Worm (Caenorhabditis elegans) whole organism, early embryonic: ENCODE measurements around the gene dylt-3.

Experiments used
- B0310.2 ChIP-seq: sonication (generic microtip); optimal IDR thresholded peaks from 2 replicates; lab custom pipeline; 2016; ENCODE audit warnings: mild to moderate bottlenecking, missing genetic modification characterization, missing compliant biosample characterization
- F13C5.2 ChIP-seq: sonication (generic microtip); optimal IDR thresholded peaks from 2 replicates; lab custom pipeline; 2017; ENCODE audit warnings: mild to moderate bottlenecking, missing genetic modification characterization, inconsistent platforms, missing compliant biosample characterization
- aly-1 ChIP-seq: sonication (generic microtip); optimal IDR thresholded peaks from 2 replicates; lab custom pipeline; 2016; ENCODE audit warnings: missing genetic modification characterization, missing compliant biosample characterization
- ama-1 ChIP-seq: fragments of 150-350 bp; optimal IDR thresholded peaks from 2 replicates; lab custom pipeline; 2014
- ceh-13 ChIP-seq: fragments of 200-800 bp; sonication (Bioruptor generic); optimal IDR thresholded peaks from 2 replicates; lab custom pipeline; 2018; ENCODE audit warnings: mild to moderate bottlenecking, missing genetic modification characterization, missing compliant biosample characterization
- ets-7 ChIP-seq: sonication (generic microtip); optimal IDR thresholded peaks from 2 replicates; lab custom pipeline; 2016; ENCODE audit warnings: missing genotype, missing genetic modification characterization, missing compliant biosample characterization
- flt-1 ChIP-seq: fragments of 200-800 bp; sonication (Bioruptor generic); IDR thresholded peaks from 2 replicates; pipeline ENCODE4 v1.3.6; 2022; ENCODE audit warnings: missing genetic modification characterization, missing compliant biosample characterization
- hmbx-1 ChIP-seq: sonication (generic microtip); optimal IDR thresholded peaks from 2 replicates; lab custom pipeline; 2016; ENCODE audit warnings: mild to moderate bottlenecking, missing genetic modification characterization, missing compliant biosample characterization
- hnd-1 ChIP-seq: sonication (generic microtip); optimal IDR thresholded peaks from 2 replicates; lab custom pipeline; 2016; ENCODE audit warnings: missing genetic modification characterization, missing compliant biosample characterization
- sea-1 ChIP-seq: fragments of 200-800 bp; sonication (Bioruptor generic); conservative IDR thresholded peaks from 2 replicates; pipeline ENCODE4 v1.3.6; 2022; ENCODE audit warnings: missing genetic modification characterization, missing compliant biosample characterization
- tbx-11 ChIP-seq: fragments of 200-800 bp; sonication (Bioruptor generic); IDR thresholded peaks from 2 replicates; pipeline ENCODE4 v1.3.6; 2022; ENCODE audit warnings: missing genetic modification characterization, missing compliant biosample characterization
- tbx-37 ChIP-seq: fragments of 200-800 bp; sonication (Bioruptor generic); conservative IDR thresholded peaks from 2 replicates; pipeline ENCODE4 v1.3.6; 2022; ENCODE audit warnings: missing genetic modification reagents, missing genetic modification characterization, missing compliant biosample characterization
- tra-4 ChIP-seq: sonication (generic microtip); optimal IDR thresholded peaks from 2 replicates; lab custom pipeline; 2017; ENCODE audit warnings: missing genetic modification characterization, missing compliant biosample characterization

- TF ChIP-seq ama-1 (lab: Kevin White, UChicago) = no peak
- TF ChIP-seq sea-1 = no peak
- TF ChIP-seq ceh-13 (GFP tag; lab: Kevin White, UChicago) = no peak
- no peak for TF ChIP-seq aly-1 (tag; lab: Kevin White, UChicago)
- TF ChIP-seq B0310.2 = no peak
- no peak for TF ChIP-seq tbx-11
- no peak for TF ChIP-seq flt-1 (GFP tag; lab: Robert Waterston, UW)
- TF ChIP-seq hmbx-1 (tag; lab: Kevin White, UChicago) = no peak
- TF ChIP-seq ets-7 (tag; lab: Kevin White, UChicago) = no peak
- TF ChIP-seq F13C5.2 (tag; lab: Kevin White, UChicago) = no peak
- no peak for TF ChIP-seq tbx-37 (GFP tag; lab: Robert Waterston, UW)
- no peak for TF ChIP-seq hnd-1
- no peak for TF ChIP-seq tra-4 (tag; lab: Kevin White, UChicago)
Observed at ce11 chrII:8178614-8179013, 2.9 kb upstream of the dylt-3 start.
